Worm (Caenorhabditis elegans): ENCODE data around the gene idpp-4.

DNA sequence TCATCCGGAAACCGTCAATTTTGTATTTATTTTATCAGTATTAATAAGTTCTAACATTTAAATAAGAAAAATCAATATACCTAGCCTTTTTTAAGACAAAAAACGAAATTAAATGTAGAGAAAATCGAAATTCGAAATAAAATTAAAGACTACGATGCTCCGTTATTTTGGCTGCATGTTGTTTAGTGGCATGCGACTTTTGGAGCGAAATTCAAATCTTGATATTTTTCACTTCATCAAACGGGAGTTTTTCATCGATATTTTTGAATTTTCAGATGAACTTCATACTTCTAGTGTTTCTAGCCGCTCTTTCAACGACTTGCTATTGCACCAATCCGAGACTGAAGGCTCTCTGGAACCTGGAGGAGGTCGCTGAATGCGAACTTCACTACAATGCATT is 29.2 kb downstream of the idpp-4 start, which contains the start of gene C07E3.9:
- TF ChIP-seq cog-1 (tag; optimal IDR thresholded peaks at IDR 0.05): no peak
- no peak for TF ChIP-seq ztf-29 (GFP tag; IDR thresholded peaks at IDR 0.05)
- TF ChIP-seq klf-2 (GFP tag; conservative IDR thresholded peaks at IDR 0.05): no peak
- no peak for TF ChIP-seq med-1 (GFP tag; optimal IDR thresholded peaks at IDR 0.05; ENCODE audit: insufficient read depth)
- TF ChIP-seq flt-1 (GFP tag; IDR thresholded peaks at IDR 0.05): no peak
- no peak for TF ChIP-seq T22C8.4 (GFP tag; IDR thresholded peaks at IDR 0.05)

Measured in whole organism, midembryonic.